Fruit fly (Drosophila melanogaster) whole organism, prepupa: ENCODE data around the gene Sap30.
A peak's percentile ranks its signal among the peaks of the same experiment; 100 is the strongest.

Source experiments
- Blimp-1 ChIP-seq: fragments of 200-800 bp; sonication (Bioruptor generic); optimal IDR thresholded peaks from 3 replicates; lab custom pipeline; 2017; ENCODE audit warnings: missing biosample characterization, missing genetic modification characterization, mild to moderate bottlenecking, moderate library complexity, missing genetic modification reagents
- CG10631 ChIP-seq: fragments of 200-800 bp; sonication (Bioruptor generic); optimal IDR thresholded peaks from 2 replicates; lab custom pipeline; 2016; ENCODE audit warnings: missing biosample characterization, missing genetic modification characterization
- CG11294 ChIP-seq: fragments of 200-800 bp; sonication (Bioruptor generic); IDR thresholded peaks from 2 replicates; pipeline ENCODE4 v1.3.6; 2022; ENCODE audit warnings: missing biosample characterization, missing genetic modification characterization
- CG11762 ChIP-seq: fragments of 200-800 bp; sonication (Bioruptor generic); optimal IDR thresholded peaks from 3 replicates; lab custom pipeline; 2016; ENCODE audit warnings: missing biosample characterization, missing genetic modification characterization; ENCODE audit not compliant: insufficient read depth
- CG15336 ChIP-seq: fragments of 200-800 bp; sonication (Bioruptor generic); IDR thresholded peaks from 2 replicates; pipeline ENCODE4 v1.3.6; 2022; ENCODE audit warnings: missing biosample characterization, missing genetic modification characterization
- CG16779 ChIP-seq: fragments of 200-800 bp; sonication (Bioruptor generic); optimal IDR thresholded peaks from 3 replicates; lab custom pipeline; 2017; ENCODE audit warnings: missing biosample characterization, mild to moderate bottlenecking, missing genetic modification characterization
- CG3032 ChIP-seq: fragments of 200-800 bp; optimal IDR thresholded peaks from 2 replicates; lab custom pipeline; 2019; ENCODE audit warnings: missing biosample characterization, mild to moderate bottlenecking, missing genetic modification characterization, moderate library complexity
- CG32006 ChIP-seq: fragments of 200-800 bp; sonication (Bioruptor generic); optimal IDR thresholded peaks from 3 replicates; lab custom pipeline; 2017; ENCODE audit warnings: missing biosample characterization, mild to moderate bottlenecking, missing genetic modification characterization
- CG3919 ChIP-seq: fragments of 200-800 bp; sonication (Bioruptor generic); optimal IDR thresholded peaks from 3 replicates; lab custom pipeline; 2016; ENCODE audit warnings: missing biosample characterization, missing genetic modification characterization
- CG4318 ChIP-seq: fragments of 200-800 bp; sonication (Bioruptor generic); optimal IDR thresholded peaks from 3 replicates; lab custom pipeline; 2017; ENCODE audit warnings: missing biosample characterization, mild to moderate bottlenecking, missing genetic modification characterization
- CG6276 ChIP-seq: fragments of 200-800 bp; sonication (Bioruptor generic); optimal IDR thresholded peaks from 2 replicates; lab custom pipeline; 2017; ENCODE audit warnings: missing biosample characterization, mild to moderate bottlenecking, missing genetic modification characterization
- CG6792 ChIP-seq: fragments of 200-800 bp; sonication (Bioruptor generic); optimal IDR thresholded peaks from 3 replicates; lab custom pipeline; 2016; ENCODE audit warnings: missing biosample characterization, missing genetic modification characterization
- CG8119 ChIP-seq: fragments of 200-800 bp; sonication (Bioruptor generic); IDR thresholded peaks from 3 replicates; pipeline ENCODE4 v1.3.6; 2022; ENCODE audit warnings: missing biosample characterization, missing genetic modification characterization
- CG8319 ChIP-seq: fragments of 200-800 bp; sonication (Bioruptor generic); optimal IDR thresholded peaks from 3 replicates; lab custom pipeline; 2016; ENCODE audit warnings: missing biosample characterization, missing genetic modification characterization
- CG9139 ChIP-seq: fragments of 200-800 bp; sonication (Bioruptor generic); optimal IDR thresholded peaks from 3 replicates; lab custom pipeline; 2017; ENCODE audit warnings: missing biosample characterization, mild to moderate bottlenecking, missing genetic modification characterization
- Eip75B ChIP-seq: fragments of 200-800 bp; sonication (Bioruptor generic); optimal IDR thresholded peaks from 3 replicates; lab custom pipeline; 2016; ENCODE audit warnings: missing biosample characterization, missing genetic modification characterization
- Eip78C ChIP-seq: fragments of 200-800 bp; sonication (Bioruptor generic); peaks from one replicate; lab custom pipeline; 2016; ENCODE audit warnings: missing biosample characterization, missing genetic modification characterization
- Ets21C ChIP-seq: fragments of 200-800 bp; sonication (Bioruptor generic); optimal IDR thresholded peaks from 3 replicates; lab custom pipeline; 2016; ENCODE audit warnings: missing biosample characterization, missing genetic modification characterization
- Ets96B ChIP-seq: fragments of 200-800 bp; optimal IDR thresholded peaks from 2 replicates; lab custom pipeline; 2019; ENCODE audit warnings: missing biosample characterization, mild to moderate bottlenecking, missing genetic modification characterization, moderate library complexity
- Gug ChIP-seq: fragments of 200-800 bp; sonication (Bioruptor generic); IDR thresholded peaks from 2 replicates; pipeline ENCODE4 v1.3.6; 2022; ENCODE audit warnings: missing biosample characterization, missing genetic modification characterization
- Hr39 ChIP-seq: fragments of 200-800 bp; sonication (Bioruptor generic); optimal IDR thresholded peaks from 2 replicates; lab custom pipeline; 2016; ENCODE audit warnings: missing biosample characterization, missing genetic modification characterization
- Hr4 ChIP-seq: fragments of 200-800 bp; sonication (Bioruptor generic); optimal IDR thresholded peaks from 3 replicates; lab custom pipeline; 2016; ENCODE audit warnings: missing biosample characterization, missing genetic modification characterization
- Lpt ChIP-seq: fragments of 200-800 bp; sonication (Bioruptor generic); optimal IDR thresholded peaks from 3 replicates; lab custom pipeline; 2016; ENCODE audit warnings: missing biosample characterization, missing genetic modification characterization
- OdsH ChIP-seq: fragments of 200-800 bp; sonication (Bioruptor generic); optimal IDR thresholded peaks from 3 replicates; lab custom pipeline; 2016; ENCODE audit warnings: missing biosample characterization, missing genetic modification characterization
- Sox102F ChIP-seq: fragments of 200-800 bp; sonication (Bioruptor generic); optimal IDR thresholded peaks from 2 replicates; lab custom pipeline; 2016; ENCODE audit warnings: missing biosample characterization, mild to moderate bottlenecking, missing genetic modification characterization
- Sox14 ChIP-seq: fragments of 200-800 bp; sonication (Bioruptor generic); optimal IDR thresholded peaks from 3 replicates; lab custom pipeline; 2016; ENCODE audit warnings: missing biosample characterization, missing genetic modification characterization
- Sox15 ChIP-seq: fragments of 200-800 bp; sonication (Bioruptor generic); optimal IDR thresholded peaks from 3 replicates; lab custom pipeline; 2016; ENCODE audit warnings: missing biosample characterization, missing genetic modification characterization
- acj6 ChIP-seq: fragments of 200-800 bp; sonication (Bioruptor generic); optimal IDR thresholded peaks from 3 replicates; lab custom pipeline; 2016; ENCODE audit warnings: missing biosample characterization, missing genetic modification characterization
- dac ChIP-seq: fragments of 200-800 bp; sonication (Bioruptor generic); optimal IDR thresholded peaks from 2 replicates; lab custom pipeline; 2017; ENCODE audit warnings: missing biosample characterization, mild to moderate bottlenecking, missing genetic modification characterization
- dsx ChIP-seq: fragments of 200-800 bp; optimal IDR thresholded peaks from 3 replicates; lab custom pipeline; 2019; ENCODE audit warnings: missing biosample characterization, mild to moderate bottlenecking, missing genetic modification characterization, moderate library complexity; ENCODE audit not compliant: poor library complexity, severe bottlenecking
- eg ChIP-seq: fragments of 200-800 bp; sonication (Bioruptor generic); IDR thresholded peaks from 3 replicates; pipeline ENCODE4 v1.3.6; 2022; ENCODE audit warnings: missing biosample characterization, missing genetic modification characterization
- fkh ChIP-seq: fragments of 200-800 bp; sonication (Bioruptor generic); optimal IDR thresholded peaks from 3 replicates; lab custom pipeline; 2017; ENCODE audit warnings: missing biosample characterization, mild to moderate bottlenecking, missing genetic modification characterization, moderate library complexity
- lz ChIP-seq: fragments of 200-800 bp; sonication (Bioruptor generic); optimal IDR thresholded peaks from 3 replicates; lab custom pipeline; 2016; ENCODE audit warnings: missing biosample characterization, missing genetic modification characterization
- net ChIP-seq: fragments of 200-800 bp; sonication (Bioruptor generic); optimal IDR thresholded peaks from 3 replicates; lab custom pipeline; 2016; ENCODE audit warnings: missing biosample characterization, missing genetic modification characterization
- pdm3 ChIP-seq: fragments of 200-800 bp; sonication (Bioruptor generic); optimal IDR thresholded peaks from 3 replicates; lab custom pipeline; 2016; ENCODE audit warnings: missing biosample characterization, missing genetic modification characterization
- salr ChIP-seq, 2 experiments: fragments of 200-800 bp; sonication (Bioruptor generic); optimal IDR thresholded peaks; 3 replicates each; lab custom pipeline; 2016 to 2018; ENCODE audit warnings: missing biosample characterization in 2 of 2, missing genetic modification characterization in 2 of 2, mild to moderate bottlenecking in 1 of 2
- spab ChIP-seq: fragments of 200-800 bp; sonication (Bioruptor generic); optimal IDR thresholded peaks from 2 replicates; lab custom pipeline; 2017; ENCODE audit warnings: missing biosample characterization, mild to moderate bottlenecking, missing genetic modification characterization, missing genetic modification reagents
- ss ChIP-seq, 2 experiments: fragments of 200-800 bp; sonication (Bioruptor generic); optimal IDR thresholded peaks; 2 replicates in 1 of 2; 3 replicates in 1 of 2; lab custom pipeline; 2017 to 2018; ENCODE audit warnings: mild to moderate bottlenecking in 2 of 2, missing biosample characterization in 2 of 2, missing genetic modification characterization in 2 of 2, moderate library complexity in 1 of 2
- topi ChIP-seq: fragments of 200-800 bp; sonication (Bioruptor generic); optimal IDR thresholded peaks from 3 replicates; lab custom pipeline; 2016; ENCODE audit warnings: missing biosample characterization, missing genetic modification characterization

The Sap30 gene

dm6 chrX:16772882-16773827, 13.9 kb upstream of the Sap30 start (continued):
- TF ChIP-seq CG3919 (peak; percentile 70), dac (GFP tag; lab: Kevin White, UChicago) (no peak), eg (peak; percentile 86), CG8319 (GFP tag; lab: Kevin White, UChicago) (peak; percentile 48), Ets21C (GFP tag; lab: Kevin White, UChicago) (no peak), spab (GFP tag; lab: Kevin White, UChicago) (peak; percentile 55), CG8119 (GFP tag; lab: Robert Waterston, UW) (peak; percentile 64; the same call in 2 of the 3 replicates), fkh (GFP tag; lab: Kevin White, UChicago) (no peak), pdm3 (GFP tag; lab: Kevin White, UChicago) (peak; percentile 52), CG4318 (GFP tag; lab: Kevin White, UChicago) (no peak), CG11294 (GFP tag; lab: Robert Waterston, UW) (peak; percentile 61), lz (peak; percentile 21), OdsH (GFP tag; lab: Kevin White, UChicago) (peak; percentile 50), Eip78C (GFP tag; lab: Kevin White, UChicago) (peak; percentile 91), dsx (GFP tag; lab: Kevin White, UChicago) (peak; percentile 63), acj6 (GFP tag; lab: Kevin White, UChicago) (peak; percentile 51), CG15336 (GFP tag; lab: Robert Waterston, UW) (peak; percentile 83), net (peak; percentile 35)

dm6 chrX:16774201-16775061, 12.7 kb upstream of the Sap30 start:
- no peak for TF ChIP-seq CG11294 (GFP tag; lab: Robert Waterston, UW)
- TF ChIP-seq ss (GFP tag; optimal IDR thresholded peaks at IDR 0.05; lab: Kevin White, UChicago), result peak in 1 of 2 experiments; percentile 32

DNA sequence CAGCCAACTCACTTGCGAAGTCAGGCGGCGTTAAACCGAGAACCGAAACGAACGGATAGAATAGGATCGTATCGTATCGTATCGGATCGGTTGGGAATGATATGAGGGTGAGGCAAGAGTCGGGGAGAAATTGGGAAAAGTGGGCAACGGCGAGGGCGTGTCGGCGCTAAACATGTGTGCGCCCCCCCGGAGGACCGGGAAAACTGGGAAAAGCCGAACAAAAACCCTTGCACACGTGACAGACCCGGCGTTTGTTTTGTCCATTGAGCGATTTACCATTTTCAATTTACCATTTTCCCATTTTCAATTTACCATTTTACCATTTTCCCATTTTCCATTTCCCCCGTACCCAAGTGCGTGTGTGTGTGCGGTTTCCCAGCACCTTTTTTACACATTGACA, 12.0 kb upstream of the Sap30 start:
- TF ChIP-seq lz (no peak), Blimp-1 (GFP tag; lab: Kevin White, UChicago) (no peak), CG6276 (GFP tag; lab: Kevin White, UChicago) (no peak), acj6 (GFP tag; lab: Kevin White, UChicago) (no peak), CG9139 (GFP tag; lab: Kevin White, UChicago) (no peak), Sox102F (GFP tag; lab: Kevin White, UChicago) (no peak), CG11762 (GFP tag; lab: Kevin White, UChicago) (no peak), CG3919 (no peak), CG6792 (GFP tag; lab: Kevin White, UChicago) (no peak), CG10631 (GFP tag; lab: Kevin White, UChicago) (no peak), Gug (GFP tag; lab: Robert Waterston, UW) (no peak), CG15336 (GFP tag; lab: Robert Waterston, UW) (no peak), dac (GFP tag; lab: Kevin White, UChicago) (no peak), Ets21C (GFP tag; lab: Kevin White, UChicago) (no peak)
- TF ChIP-seq, all 60 proteins: peak for 0

dm6 chrX:16778138-16778672, 8.9 kb upstream of the Sap30 start:
- TF ChIP-seq topi (GFP tag; lab: Kevin White, UChicago) (peak; percentile 28), Eip75B (GFP tag; lab: Kevin White, UChicago) (no peak), Sox15 (no peak), fkh (GFP tag; lab: Kevin White, UChicago) (no peak), salr (GFP tag; optimal IDR thresholded peaks at IDR 0.05; lab: Kevin White, UChicago) (peak in 1 of 2 experiments; percentile 0), CG32006 (GFP tag; lab: Kevin White, UChicago) (peak; percentile 56), eg (peak; percentile 28; the same call in 1 of the 3 replicates), acj6 (GFP tag; lab: Kevin White, UChicago) (no peak), lz (no peak), Hr39 (no peak), CG8119 (GFP tag; lab: Robert Waterston, UW) (0 out of 3 replicates have a peak, but pooled peaks have one; percentile 39), CG6276 (GFP tag; lab: Kevin White, UChicago) (peak; percentile 40), Sox14 (no peak), Lpt (GFP tag; lab: Kevin White, UChicago) (no peak), CG16779 (tag; lab: Kevin White, UChicago) (no peak), Sox102F (GFP tag; lab: Kevin White, UChicago) (no peak), Ets96B (tag; lab: Kevin White, UChicago) (peak; percentile 3), Hr4 (peak; percentile 29), CG3032 (peak; percentile 3), pdm3 (GFP tag; lab: Kevin White, UChicago) (peak; percentile 32)
